Worm (Caenorhabditis elegans) whole organism, late embryonic: Measurements from ENCODE around the gene igeg-2.

Experiments used
- ceh-45 ChIP-seq: fragments of 200-800 bp; sonication (Bioruptor generic); IDR thresholded peaks from 2 replicates; pipeline ENCODE4 v1.3.6; 2022; ENCODE audit warnings: missing genetic modification reagents, missing genetic modification characterization, missing compliant biosample characterization
- pat-9 ChIP-seq: fragments of 200-800 bp; sonication (Bioruptor generic); optimal IDR thresholded peaks from 2 replicates; lab custom pipeline; 2018; ENCODE audit warnings: mild to moderate bottlenecking, missing genetic modification characterization, moderate library complexity, missing compliant biosample characterization
- ref-2 ChIP-seq: sonication (generic microtip); optimal IDR thresholded peaks from 2 replicates; lab custom pipeline; 2016; ENCODE audit warnings: missing genetic modification characterization, missing compliant biosample characterization
- rnt-1 ChIP-seq: sonication (generic microtip); optimal IDR thresholded peaks from 2 replicates; lab custom pipeline; 2016; ENCODE audit warnings: missing genetic modification characterization, missing compliant biosample characterization
- sdc-2 ChIP-seq: sonication (generic microtip); optimal IDR thresholded peaks from 2 replicates; lab custom pipeline; 2016; ENCODE audit warnings: missing genotype, missing genetic modification characterization, missing compliant biosample characterization
- tbx-2 ChIP-seq: sonication (generic microtip); optimal IDR thresholded peaks from 2 replicates; lab custom pipeline; 2016; ENCODE audit warnings: missing genetic modification characterization, missing compliant biosample characterization
- unc-86 ChIP-seq: sonication (generic microtip); optimal IDR thresholded peaks from 2 replicates; lab custom pipeline; 2016; ENCODE audit warnings: missing genetic modification characterization, missing compliant biosample characterization

DNA sequence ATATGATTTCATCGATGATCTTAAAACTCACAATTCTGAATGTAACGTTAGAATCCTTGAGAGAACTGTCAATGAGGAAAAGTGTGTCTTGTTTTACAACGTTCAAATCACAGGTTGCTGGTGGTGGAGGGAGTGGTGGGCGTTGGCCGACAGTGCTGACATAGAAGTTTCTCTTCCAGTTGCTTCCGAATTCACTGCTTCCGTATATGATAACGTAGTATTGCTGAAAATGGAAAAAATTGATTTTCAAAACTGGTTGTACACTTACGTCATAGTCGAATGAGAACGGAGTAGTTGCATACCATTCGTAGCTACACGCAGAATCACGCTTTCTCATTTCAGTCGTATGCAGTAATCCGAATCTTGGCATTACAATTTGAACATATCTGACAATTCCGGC lies 45.4 kb upstream of the igeg-2 start:
- TF ChIP-seq sdc-2 (tag; lab: Kevin White, UChicago), result no peak
- no peak for TF ChIP-seq pat-9
- TF ChIP-seq ref-2 (tag; lab: Kevin White, UChicago), result no peak
- TF ChIP-seq unc-86 (tag; lab: Kevin White, UChicago), result no peak
- no peak for TF ChIP-seq tbx-2 (tag; lab: Kevin White, UChicago)
- TF ChIP-seq ceh-45, result no peak
- no peak for TF ChIP-seq rnt-1 (tag; lab: Kevin White, UChicago)
